Worm (Caenorhabditis elegans): ENCODE data around the gene sre-8.
A peak's percentile ranks its signal among the peaks of the same experiment; 100 is the strongest.

sre-8 gene

ce11 chrV:14230788-14231583, 25.9 kb upstream of the sre-8 start:
- TF ChIP-seq lim-6 (tag; optimal IDR thresholded peaks at IDR 0.05): no peak

- no peak for TF ChIP-seq fkh-10 (GFP tag; optimal IDR thresholded peaks at IDR 0.05)
- no peak for TF ChIP-seq sox-4 (tag; optimal IDR thresholded peaks at IDR 0.05)
- no peak for TF ChIP-seq K02D7.2 (tag; optimal IDR thresholded peaks at IDR 0.05)
- no peak for TF ChIP-seq K09A11.1 (tag; optimal IDR thresholded peaks at IDR 0.05; ENCODE audit: insufficient read depth)
- no peak for TF ChIP-seq gmeb-2 (tag; optimal IDR thresholded peaks at IDR 0.05)
- no peak for TF ChIP-seq madf-2 (tag; optimal IDR thresholded peaks at IDR 0.05)
- TF ChIP-seq elt-4 (tag; optimal IDR thresholded peaks at IDR 0.05): no peak
- no peak for TF ChIP-seq F13H6.1 (tag; optimal IDR thresholded peaks at IDR 0.05)
- TF ChIP-seq ceh-31 (tag; optimal IDR thresholded peaks at IDR 0.05): no peak
- TF ChIP-seq ceh-22 (tag; optimal IDR thresholded peaks at IDR 0.05): no peak
- no peak for TF ChIP-seq nhr-232 (tag; optimal IDR thresholded peaks at IDR 0.05)
- TF ChIP-seq pat-9 (tag; optimal IDR thresholded peaks at IDR 0.05): no peak
- no peak for TF ChIP-seq lin-11 (tag; optimal IDR thresholded peaks at IDR 0.05)
- no peak for TF ChIP-seq tbx-7 (tag; optimal IDR thresholded peaks at IDR 0.05)
Measured at ce11 chrV:14231656-14232055, 25.3 kb upstream of the sre-8 start.

- TF ChIP-seq pag-3 (tag; optimal IDR thresholded peaks at IDR 0.05; ENCODE audit: borderline replicate concordance): no peak
- TF ChIP-seq ceh-2 (tag; optimal IDR thresholded peaks at IDR 0.05): no peak
- no peak for TF ChIP-seq ets-4 (tag; optimal IDR thresholded peaks at IDR 0.05)
- no peak for TF ChIP-seq pax-1 (tag; optimal IDR thresholded peaks at IDR 0.05)
- TF ChIP-seq fkh-6 (tag; optimal IDR thresholded peaks at IDR 0.05): no peak
- no peak for TF ChIP-seq sox-4 (tag; optimal IDR thresholded peaks at IDR 0.05)
Measured at ce11 chrV:14235942-14236341, 21.0 kb upstream of the sre-8 start, which contains the start of gene ent-3. Gene ent-3 (minus strand): TSS chrV:14236042.

ce11 chrV:14240694-14241201, 16.2 kb upstream of the sre-8 start, which contains the start of gene K02E11.10:
Gene K02E11.10 (minus strand): TSS chrV:14241151.
- peak; percentile 63 for TF ChIP-seq elt-4 (tag; optimal IDR thresholded peaks at IDR 0.05)
- no peak for TF ChIP-seq odd-2 (tag; optimal IDR thresholded peaks at IDR 0.05)
- TF ChIP-seq T23F11.4 (GFP tag; optimal IDR thresholded peaks at IDR 0.05): peak; percentile 4

ce11 chrV:14243904-14244303, 13.0 kb upstream of the sre-8 start, which contains the start of gene sre-7:
Gene sre-7 (plus strand): TSS chrV:14244204.
- TF ChIP-seq unc-3 (GFP tag; conservative IDR thresholded peaks at IDR 0.05): no peak
- no peak for TF ChIP-seq unc-3 (tag; optimal IDR thresholded peaks at IDR 0.05)
- no peak for TF ChIP-seq hlh-30 (tag; optimal IDR thresholded peaks at IDR 0.05; ENCODE audit: insufficient read depth)
- TF ChIP-seq mec-3 (tag; optimal IDR thresholded peaks at IDR 0.05; ENCODE audit: borderline replicate concordance): no peak
- no peak for TF ChIP-seq hlh-6 (tag; optimal IDR thresholded peaks at IDR 0.05)
- no peak for TF ChIP-seq ama-1 (optimal IDR thresholded peaks at IDR 0.05)
- no peak for TF ChIP-seq dve-1 (tag; optimal IDR thresholded peaks at IDR 0.05)
- TF ChIP-seq madf-2 (tag; optimal IDR thresholded peaks at IDR 0.05): no peak
- no peak for TF ChIP-seq pha-2 (tag; optimal IDR thresholded peaks at IDR 0.05)
- no peak for TF ChIP-seq gmeb-2 (tag; optimal IDR thresholded peaks at IDR 0.05)
- TF ChIP-seq F13H6.1 (tag; optimal IDR thresholded peaks at IDR 0.05): no peak
- TF ChIP-seq zip-5 (tag; optimal IDR thresholded peaks at IDR 0.05): no peak
- no peak for TF ChIP-seq sox-4 (tag; optimal IDR thresholded peaks at IDR 0.05)

ce11 chrV:14246761-14247160, 10.2 kb upstream of the sre-8 start, which contains the start of gene K02E11.3:
Gene K02E11.3 (minus strand): TSS chrV:14246861.
- TF ChIP-seq hlh-15 (tag; optimal IDR thresholded peaks at IDR 0.05) (no peak), npax-4 (tag; optimal IDR thresholded peaks at IDR 0.05) (no peak), unc-42 (tag; optimal IDR thresholded peaks at IDR 0.05) (no peak), C08G9.2 (tag; optimal IDR thresholded peaks at IDR 0.05) (no peak), Y22D7AL.16 (tag; optimal IDR thresholded peaks at IDR 0.05) (no peak)
